Worm (Caenorhabditis elegans): ENCODE results near the gene tag-115.

Gene tag-115

DNA sequence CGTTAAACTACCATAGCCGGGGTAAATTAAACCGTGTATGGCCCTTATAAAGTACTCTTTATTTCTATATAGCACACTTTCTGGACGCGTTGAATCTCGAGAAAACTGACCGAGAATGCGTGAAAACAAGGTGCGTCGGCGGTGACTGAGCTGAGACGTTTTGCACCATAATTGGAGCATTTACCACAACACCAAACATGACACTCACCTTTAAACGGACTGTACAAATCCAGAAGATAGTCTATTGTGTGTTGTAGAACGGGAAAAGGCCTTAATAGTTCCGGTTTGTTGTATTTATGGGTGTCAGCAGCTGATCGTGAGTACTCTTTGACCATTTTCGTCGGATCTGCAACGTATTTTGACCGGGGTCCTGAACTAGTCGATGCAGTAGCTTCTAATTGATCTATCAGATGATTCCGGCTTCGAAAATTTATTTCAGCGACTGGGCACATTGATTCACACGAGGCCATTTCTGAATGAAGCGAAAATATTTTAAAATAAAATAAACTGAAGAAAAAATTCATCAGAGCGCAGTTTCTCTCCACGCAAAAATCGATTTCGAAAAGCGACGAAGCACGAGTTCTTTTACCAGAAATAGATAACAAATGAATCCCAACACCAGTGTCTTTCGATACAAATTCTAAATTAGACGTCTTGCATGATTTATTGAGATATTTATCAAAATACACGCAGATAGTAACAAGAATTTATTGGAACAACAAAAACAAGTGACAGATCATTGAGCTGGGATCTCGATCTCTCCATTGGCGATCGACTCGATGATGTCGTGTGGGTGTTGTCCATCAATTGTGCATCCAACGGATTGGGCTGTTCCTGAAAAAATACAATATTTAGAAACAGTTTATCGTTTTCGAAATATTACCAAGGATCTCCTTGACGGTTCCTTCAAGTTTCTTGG is at the start of gene tag-115:
tag-115 (minus strand) TSS at position 472 of the 919 bp plus-strand sequence.
- TF ChIP-seq pha-4 (tag; optimal IDR thresholded peaks at IDR 0.05) (peak; percentile 9), pqm-1 (tag; optimal IDR thresholded peaks at IDR 0.05) (no peak), lin-39 (tag; optimal IDR thresholded peaks at IDR 0.05) (no peak), ama-1 (optimal IDR thresholded peaks at IDR 0.05) (peak; percentile 48), ceh-28 (tag; optimal IDR thresholded peaks at IDR 0.05) (peak; percentile 37), elt-2 (tag; optimal IDR thresholded peaks at IDR 0.05) (peak; percentile 10)

DNA sequence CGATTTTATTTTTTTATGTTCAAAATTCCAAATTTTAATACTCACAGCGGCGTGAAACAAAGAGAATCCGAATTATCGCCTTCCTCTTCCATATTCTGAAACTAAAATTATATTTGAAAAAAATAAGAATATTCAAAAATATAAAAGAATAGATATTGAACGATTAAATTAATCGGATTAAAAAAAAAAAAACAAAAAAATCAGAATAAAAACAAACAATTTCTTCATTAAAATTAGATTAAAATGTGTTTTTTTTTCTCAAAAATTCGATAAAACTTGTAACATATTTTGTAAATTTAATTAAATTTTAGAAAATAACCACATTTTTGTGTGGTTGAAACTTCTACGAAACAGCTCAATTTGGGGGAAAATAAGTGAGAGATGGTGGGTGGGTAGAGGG is 43.6 kb upstream of the tag-115 start, which contains the start of gene cpsf-3:
cpsf-3 (minus strand) TSS at position 101 of the 400 bp plus-strand sequence.
- no peak for TF ChIP-seq ztf-11 (tag; optimal IDR thresholded peaks at IDR 0.05)
- no peak for TF ChIP-seq pha-4 (tag; optimal IDR thresholded peaks at IDR 0.05)
- no peak for TF ChIP-seq nhr-43 (tag; optimal IDR thresholded peaks at IDR 0.05; ENCODE audit: poor library complexity, severe bottlenecking)
- TF ChIP-seq nhr-11 (tag; optimal IDR thresholded peaks at IDR 0.05) = no peak
- no peak for TF ChIP-seq nhr-237 (tag; optimal IDR thresholded peaks at IDR 0.05)
- TF ChIP-seq jun-1 (tag; optimal IDR thresholded peaks at IDR 0.05) = no peak

DNA sequence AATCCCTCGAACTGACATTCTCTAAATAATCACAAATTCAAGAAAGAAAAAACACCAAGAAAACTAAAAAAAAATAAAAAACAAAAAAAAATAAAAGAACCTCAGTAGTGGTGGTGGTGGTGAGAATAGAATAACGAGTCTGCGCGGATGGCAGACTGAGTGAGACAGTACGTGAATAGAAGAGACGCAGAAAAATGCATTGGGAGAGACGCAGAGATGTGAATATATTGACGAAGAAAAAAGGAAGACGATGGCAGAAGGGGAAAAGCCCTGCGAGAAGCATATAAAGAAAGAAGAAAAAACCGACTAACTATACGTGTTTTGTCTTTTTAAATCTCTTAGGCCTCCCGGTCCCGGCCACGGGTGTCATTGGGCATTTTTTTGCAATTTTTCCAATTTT is 33.3 kb upstream of the tag-115 start, which contains the start of gene unc-26:
unc-26 (minus strand) TSS at position 23 of the 400 bp plus-strand sequence.
- peak; percentile 22 for TF ChIP-seq lin-39 (tag; optimal IDR thresholded peaks at IDR 0.05)
- peak; percentile 80 for TF ChIP-seq nfya-1 (tag; optimal IDR thresholded peaks at IDR 0.05; ENCODE audit: insufficient read depth)
- peak; percentile 86 for TF ChIP-seq hmg-11 (tag; optimal IDR thresholded peaks at IDR 0.05)
- peak; percentile 71 for TF ChIP-seq egl-5 (tag; optimal IDR thresholded peaks at IDR 0.05)
- no peak for TF ChIP-seq ztf-4 (tag; optimal IDR thresholded peaks at IDR 0.05)
- TF ChIP-seq nhr-25 (tag; optimal IDR thresholded peaks at IDR 0.05) = no peak
- TF ChIP-seq lsy-12 (tag; optimal IDR thresholded peaks at IDR 0.05) = no peak
- peak; percentile 17 for TF ChIP-seq lin-15B (tag; optimal IDR thresholded peaks at IDR 0.05)
- no peak for TF ChIP-seq ceh-16 (tag; optimal IDR thresholded peaks at IDR 0.05)
- TF ChIP-seq nhr-23 (tag; optimal IDR thresholded peaks at IDR 0.05) = no peak
- no peak for TF ChIP-seq nhr-12 (tag; optimal IDR thresholded peaks at IDR 0.05)

DNA sequence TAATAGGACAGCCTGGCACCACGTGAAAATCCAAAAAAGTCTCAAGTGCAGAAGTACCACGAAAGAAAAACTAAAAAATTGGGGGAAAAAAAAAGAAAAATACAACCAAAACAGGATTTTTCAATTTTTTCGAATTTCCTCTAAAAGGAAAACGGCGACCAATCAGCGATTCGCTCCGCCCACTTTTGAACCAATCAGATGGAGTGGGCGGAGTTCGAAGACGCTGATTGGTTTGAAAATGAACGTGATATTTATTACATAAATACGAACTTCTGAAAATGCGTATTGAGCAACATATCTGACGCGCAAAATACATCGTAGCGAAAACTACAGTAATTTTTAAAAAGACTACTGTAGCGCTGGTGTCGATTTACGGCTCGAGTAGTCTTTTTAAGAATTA is 29.2 kb upstream of the tag-115 start:
- TF ChIP-seq nfya-1 (tag; optimal IDR thresholded peaks at IDR 0.05; ENCODE audit: insufficient read depth) (peak; percentile 57), hmg-11 (tag; optimal IDR thresholded peaks at IDR 0.05) (no peak)

DNA sequence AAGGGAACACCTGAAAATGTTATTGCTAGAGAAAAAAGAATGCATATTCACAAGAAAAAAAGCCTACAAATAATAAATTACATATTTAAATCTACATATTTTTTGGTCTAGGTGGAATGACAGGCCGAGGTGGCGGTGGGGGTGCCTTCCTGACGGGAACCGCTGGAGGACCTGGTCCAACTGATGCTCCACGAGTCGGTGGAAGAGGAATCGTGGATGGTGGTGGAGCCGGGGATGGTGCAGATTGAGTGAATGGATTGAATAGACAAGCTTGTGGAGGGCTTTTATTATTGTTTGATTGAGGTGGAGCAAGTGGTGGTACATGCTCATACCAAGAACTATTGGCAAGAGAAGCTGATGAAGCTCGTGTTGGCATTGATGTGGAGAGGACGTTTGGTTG is 22.6 kb upstream of the tag-115 start:
- TF ChIP-seq tbx-2 (tag; optimal IDR thresholded peaks at IDR 0.05) (no peak), fos-1 (tag; optimal IDR thresholded peaks at IDR 0.05) (no peak), nhr-28 (tag; optimal IDR thresholded peaks at IDR 0.05) (no peak), lin-39 (tag; optimal IDR thresholded peaks at IDR 0.05) (no peak), nhr-67 (tag; optimal IDR thresholded peaks at IDR 0.05) (no peak), lsy-12 (tag; optimal IDR thresholded peaks at IDR 0.05) (no peak), pqm-1 (tag; optimal IDR thresholded peaks at IDR 0.05) (no peak), elt-3 (tag; optimal IDR thresholded peaks at IDR 0.05) (no peak)

DNA sequence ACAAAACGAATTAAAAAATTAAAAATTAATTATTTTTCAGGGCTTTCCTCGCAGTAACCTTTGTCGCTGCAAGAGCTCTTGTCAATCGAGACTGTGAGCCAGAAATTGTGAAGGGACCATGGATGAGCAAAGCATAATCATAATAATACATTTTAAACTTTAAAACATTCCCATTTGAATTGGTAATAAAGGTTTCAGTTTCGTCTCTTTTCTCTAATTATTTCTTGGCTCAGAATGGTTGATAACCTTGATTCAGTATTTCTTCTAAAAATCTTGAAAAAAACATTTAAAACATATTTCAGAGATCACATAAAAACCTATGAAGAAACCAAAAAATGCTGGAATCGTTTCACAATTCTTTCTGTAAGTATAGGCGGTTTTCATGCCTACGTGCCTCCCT is 19.7 kb upstream of the tag-115 start, which contains the start of gene JC8.16:
JC8.16 (plus strand) TSS at position 301 of the 400 bp plus-strand sequence.
- no peak for TF ChIP-seq fkh-10 (GFP tag; optimal IDR thresholded peaks at IDR 0.05)
- no peak for TF ChIP-seq nfya-1 (tag; optimal IDR thresholded peaks at IDR 0.05; ENCODE audit: insufficient read depth)
- TF ChIP-seq mml-1 (tag; optimal IDR thresholded peaks at IDR 0.05) = no peak
- no peak for TF ChIP-seq nhr-23 (tag; optimal IDR thresholded peaks at IDR 0.05)
- TF ChIP-seq ZK546.5 (tag; optimal IDR thresholded peaks at IDR 0.05) = no peak
- TF ChIP-seq nhr-28 (tag; optimal IDR thresholded peaks at IDR 0.05) = no peak
- TF ChIP-seq pha-4 (tag; optimal IDR thresholded peaks at IDR 0.05) = no peak
- TF ChIP-seq nhr-12 (tag; optimal IDR thresholded peaks at IDR 0.05) = no peak
- no peak for TF ChIP-seq nhr-237 (tag; optimal IDR thresholded peaks at IDR 0.05)
- TF ChIP-seq nhr-11 (tag; optimal IDR thresholded peaks at IDR 0.05) = no peak
- no peak for TF ChIP-seq lsy-12 (tag; optimal IDR thresholded peaks at IDR 0.05)
- no peak for TF ChIP-seq R02D3.7 (tag; optimal IDR thresholded peaks at IDR 0.05)
- TF ChIP-seq elt-2 (tag; optimal IDR thresholded peaks at IDR 0.05) = no peak
- TF ChIP-seq sea-2 (GFP tag; optimal IDR thresholded peaks at IDR 0.05) = no peak
- TF ChIP-seq skn-1 (tag; optimal IDR thresholded peaks at IDR 0.05) = no peak
- TF ChIP-seq unc-62 (GFP tag; optimal IDR thresholded peaks at IDR 0.05) = no peak
- TF ChIP-seq ceh-28 (tag; optimal IDR thresholded peaks at IDR 0.05) = no peak
- TF ChIP-seq ztf-11 (tag; optimal IDR thresholded peaks at IDR 0.05) = no peak
- no peak for TF ChIP-seq daf-12 (tag; optimal IDR thresholded peaks at IDR 0.05)
- TF ChIP-seq tbx-2 (tag; optimal IDR thresholded peaks at IDR 0.05) = no peak
